Worm (Caenorhabditis elegans) whole organism, L4/young adult: ENCODE data around the gene Y39A1A.18.

ENCODE experiments used
- W03F9.2 ChIP-seq: fragments of 150-350 bp; optimal IDR thresholded peaks from 2 replicates; lab custom pipeline; 2014; ENCODE audit warnings: missing biosample characterization, missing genetic modification characterization
- dao-5 ChIP-seq: sonication (generic microtip); optimal IDR thresholded peaks from 2 replicates; lab custom pipeline; 2016; ENCODE audit warnings: missing genotype, missing genetic modification characterization, moderate library complexity, missing compliant biosample characterization

DNA sequence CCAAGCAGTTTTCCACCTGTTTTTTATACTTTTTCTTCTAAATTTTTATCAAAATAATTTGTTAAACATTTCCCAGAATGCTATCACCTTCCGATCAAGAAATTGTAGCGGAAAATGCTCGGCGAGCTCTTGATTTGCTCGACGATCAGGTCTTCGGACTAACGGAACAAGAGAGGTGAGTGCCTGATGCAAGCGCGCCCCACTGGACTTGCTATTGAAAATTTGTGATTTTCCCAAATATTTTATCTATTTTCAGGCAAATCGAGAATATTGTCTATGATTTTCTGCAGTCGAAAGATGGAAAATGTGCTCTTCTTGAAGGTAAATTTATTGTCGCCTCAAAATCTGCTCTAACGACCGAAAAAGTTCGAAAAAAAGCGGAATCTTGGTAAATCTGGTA is 48.2 kb downstream of the Y39A1A.18 start, which contains the start of gene orc-4:
- no peak for TF ChIP-seq dao-5
- no peak for TF ChIP-seq W03F9.2 (tag; lab: Kevin White, UChicago)
